Fruit fly (Drosophila melanogaster) whole organism, pupa: Measurements from ENCODE around the gene Eip75B.
A peak's percentile ranks its signal among the peaks of the same experiment; 100 is the strongest.

Experiments used
- CG10348 ChIP-seq: fragments of 200-800 bp; sonication (Bioruptor generic); IDR thresholded peaks from 2 replicates; pipeline ENCODE4 v1.3.6; 2022; ENCODE audit warnings: missing biosample characterization, missing genetic modification characterization
- CG12605 ChIP-seq: fragments of 200-800 bp; sonication (Bioruptor generic); IDR thresholded peaks from 2 replicates; pipeline ENCODE4 v1.3.6; 2022; ENCODE audit warnings: missing biosample characterization, missing genetic modification characterization
- CG13204 ChIP-seq: fragments of 200-800 bp; sonication (Bioruptor generic); optimal IDR thresholded peaks from 2 replicates; lab custom pipeline; 2018; ENCODE audit warnings: missing biosample characterization, mild to moderate bottlenecking, missing genetic modification characterization, moderate library complexity
- CG14655 ChIP-seq: fragments of 200-800 bp; sonication (Bioruptor generic); optimal IDR thresholded peaks from 3 replicates; lab custom pipeline; 2017; ENCODE audit warnings: mild to moderate bottlenecking, missing biosample characterization, missing genetic modification reagents, missing genetic modification characterization
- CG15710 ChIP-seq: fragments of 200-800 bp; sonication (Bioruptor generic); optimal IDR thresholded peaks from 2 replicates; lab custom pipeline; 2018; ENCODE audit warnings: missing biosample characterization, mild to moderate bottlenecking, missing genetic modification characterization, moderate library complexity
- CG17806 ChIP-seq: fragments of 200-800 bp; sonication (Bioruptor generic); optimal IDR thresholded peaks from 2 replicates; lab custom pipeline; 2018; ENCODE audit warnings: missing biosample characterization, mild to moderate bottlenecking, missing genetic modification characterization, moderate library complexity
- CG32121 ChIP-seq: fragments of 200-800 bp; sonication (Bioruptor generic); IDR thresholded peaks from 2 replicates; pipeline ENCODE4 v1.3.6; 2022; ENCODE audit warnings: missing biosample characterization, missing genetic modification characterization
- CG34367 ChIP-seq: fragments of 200-800 bp; sonication (Bioruptor generic); optimal IDR thresholded peaks from 2 replicates; lab custom pipeline; 2018; ENCODE audit warnings: missing biosample characterization, mild to moderate bottlenecking, missing genetic modification characterization
- CG4496 ChIP-seq: fragments of 200-800 bp; sonication (Bioruptor generic); IDR thresholded peaks from 3 replicates; pipeline ENCODE4 v1.3.6; 2022; ENCODE audit warnings: missing biosample characterization, missing genetic modification characterization
- CG8159 ChIP-seq: fragments of 200-800 bp; sonication (Bioruptor generic); optimal IDR thresholded peaks from 3 replicates; lab custom pipeline; 2018; ENCODE audit warnings: missing biosample characterization, mild to moderate bottlenecking, missing genetic modification characterization, moderate library complexity
- CG8301 ChIP-seq: fragments of 200-800 bp; sonication (Bioruptor generic); optimal IDR thresholded peaks from 2 replicates; lab custom pipeline; 2018; ENCODE audit warnings: missing biosample characterization, mild to moderate bottlenecking, missing genetic modification characterization
- CG9948 ChIP-seq: fragments of 200-800 bp; sonication (Bioruptor generic); optimal IDR thresholded peaks from 2 replicates; lab custom pipeline; 2018; ENCODE audit warnings: missing biosample characterization, mild to moderate bottlenecking, missing genetic modification characterization, moderate library complexity
- D1 ChIP-seq: fragments of 200-800 bp; sonication (Bioruptor generic); optimal IDR thresholded peaks from 2 replicates; lab custom pipeline; 2018; ENCODE audit warnings: missing biosample characterization, mild to moderate bottlenecking, missing genetic modification characterization, moderate library complexity
- EcR ChIP-seq: fragments of 200-800 bp; sonication (Bioruptor generic); optimal IDR thresholded peaks from 3 replicates; lab custom pipeline; 2019; ENCODE audit warnings: missing biosample characterization, missing genetic modification characterization, mild to moderate bottlenecking, moderate library complexity, missing genetic modification reagents
- Ets98B ChIP-seq: fragments of 200-800 bp; sonication (Bioruptor generic); IDR thresholded peaks from 2 replicates; pipeline ENCODE4 v1.3.6; 2022; ENCODE audit warnings: missing biosample characterization, missing genetic modification characterization
- Pif1A ChIP-seq: fragments of 200-800 bp; sonication (Bioruptor generic); optimal IDR thresholded peaks from 3 replicates; lab custom pipeline; 2016; ENCODE audit warnings: missing biosample characterization, missing genetic modification characterization
- Pif1B ChIP-seq: fragments of 200-800 bp; sonication (Bioruptor generic); optimal IDR thresholded peaks from 3 replicates; lab custom pipeline; 2016; ENCODE audit warnings: missing biosample characterization, missing genetic modification characterization
- Snoo ChIP-seq: fragments of 200-800 bp; sonication (Bioruptor generic); optimal IDR thresholded peaks from 3 replicates; lab custom pipeline; 2017; ENCODE audit warnings: missing biosample characterization, mild to moderate bottlenecking, missing genetic modification characterization, inconsistent platforms
- fd96Ca ChIP-seq: fragments of 200-800 bp; sonication (Bioruptor generic); IDR thresholded peaks from 3 replicates; pipeline ENCODE4 v1.3.6; 2022; ENCODE audit warnings: missing biosample characterization, missing genetic modification characterization
- gl ChIP-seq: fragments of 200-800 bp; sonication (Bioruptor generic); optimal IDR thresholded peaks from 2 replicates; lab custom pipeline; 2018; ENCODE audit warnings: missing biosample characterization, mild to moderate bottlenecking, missing genetic modification characterization
- rn ChIP-seq: fragments of 200-800 bp; sonication (Bioruptor generic); IDR thresholded peaks from 2 replicates; pipeline ENCODE4 v1.3.6; 2022; ENCODE audit warnings: missing biosample characterization, missing genetic modification characterization

The Eip75B gene

dm6 chr3L:17996950-17997349 is 67.5 kb downstream of the Eip75B start:
- no peak for TF ChIP-seq CG8159 (tag; lab: Kevin White, UChicago)
- 0 out of 2 replicates have a peak, but pooled peaks have one; percentile 6 for TF ChIP-seq Ets98B (GFP tag; lab: Robert Waterston, UW)
- TF ChIP-seq, all 21 proteins: peak for 1

- TF ChIP-seq gl (tag; lab: Kevin White, UChicago) (no peak), EcR (GFP tag; lab: Kevin White, UChicago) (peak; percentile 67)
- TF ChIP-seq, all 21 proteins: peak for 1
Observed at dm6 chr3L:17995203-17996143, 69.0 kb downstream of the Eip75B start.

- TF ChIP-seq Pif1A (no peak), rn (GFP tag; lab: Robert Waterston, UW) (no peak), D1 (tag; lab: Kevin White, UChicago) (no peak), Pif1B (GFP tag; lab: Kevin White, UChicago) (no peak), CG14655 (GFP tag; lab: Kevin White, UChicago) (no peak), CG34367 (tag; lab: Kevin White, UChicago) (no peak), CG10348 (no peak), CG4496 (GFP tag; lab: Robert Waterston, UW) (no peak), CG32121 (GFP tag; lab: Robert Waterston, UW) (no peak), CG8301 (no peak), fd96Ca (no peak), gl (tag; lab: Kevin White, UChicago) (no peak), CG17806 (tag; lab: Kevin White, UChicago) (no peak), CG15710 (tag; lab: Kevin White, UChicago) (no peak), EcR (GFP tag; lab: Kevin White, UChicago) (no peak), CG8159 (tag; lab: Kevin White, UChicago) (no peak), Snoo (tag; lab: Kevin White, UChicago) (no peak), CG13204 (GFP tag; lab: Kevin White, UChicago) (no peak)
Observed at dm6 chr3L:17994560-17995202, 69.8 kb downstream of the Eip75B start.

dm6 chr3L:17993759-17994158 is 70.7 kb downstream of the Eip75B start:
- peak; percentile 100 for TF ChIP-seq EcR (GFP tag; lab: Kevin White, UChicago)
- TF ChIP-seq CG13204 (GFP tag; lab: Kevin White, UChicago), result peak; percentile 42
- TF ChIP-seq CG4496 (GFP tag; lab: Robert Waterston, UW), result no peak
- peak; percentile 45 for TF ChIP-seq gl (tag; lab: Kevin White, UChicago)
- TF ChIP-seq CG8159 (tag; lab: Kevin White, UChicago), result no peak
- TF ChIP-seq, all 21 proteins: peak for 3

- TF ChIP-seq Ets98B (GFP tag; lab: Robert Waterston, UW) (no peak), CG14655 (GFP tag; lab: Kevin White, UChicago) (peak; percentile 37), CG34367 (tag; lab: Kevin White, UChicago) (no peak), CG4496 (GFP tag; lab: Robert Waterston, UW) (no peak), Pif1A (no peak), CG8301 (peak; percentile 47), rn (GFP tag; lab: Robert Waterston, UW) (no peak)
Observed at dm6 chr3L:17993269-17993668, 71.2 kb downstream of the Eip75B start.

dm6 chr3L:17992598-17992997 is 71.9 kb downstream of the Eip75B start:
- no peak for TF ChIP-seq CG4496 (GFP tag; lab: Robert Waterston, UW)
- no peak for TF ChIP-seq CG8301
- TF ChIP-seq Snoo (tag; lab: Kevin White, UChicago), result no peak
- no peak for TF ChIP-seq CG15710 (tag; lab: Kevin White, UChicago)
- no peak for TF ChIP-seq CG8159 (tag; lab: Kevin White, UChicago)
- no peak for TF ChIP-seq CG12605 (GFP tag; lab: Robert Waterston, UW)
- no peak for TF ChIP-seq D1 (tag; lab: Kevin White, UChicago)
- TF ChIP-seq CG14655 (GFP tag; lab: Kevin White, UChicago), result no peak

- TF ChIP-seq D1 (tag; lab: Kevin White, UChicago) (peak; percentile 71), EcR (GFP tag; lab: Kevin White, UChicago) (peak; percentile 100), CG8159 (tag; lab: Kevin White, UChicago) (peak; percentile 94), CG13204 (GFP tag; lab: Kevin White, UChicago) (peak; percentile 56), Ets98B (GFP tag; lab: Robert Waterston, UW) (no peak), CG9948 (tag; lab: Kevin White, UChicago) (peak; percentile 87), Pif1A (peak; percentile 46), CG34367 (tag; lab: Kevin White, UChicago) (peak; percentile 83), CG12605 (GFP tag; lab: Robert Waterston, UW) (no peak), Pif1B (GFP tag; lab: Kevin White, UChicago) (peak; percentile 23), CG15710 (tag; lab: Kevin White, UChicago) (peak; percentile 93), fd96Ca (no peak), CG17806 (tag; lab: Kevin White, UChicago) (peak; percentile 89), CG10348 (no peak), Snoo (tag; lab: Kevin White, UChicago) (peak; percentile 2), CG4496 (GFP tag; lab: Robert Waterston, UW) (no peak), rn (GFP tag; lab: Robert Waterston, UW) (no peak), gl (tag; lab: Kevin White, UChicago) (peak; percentile 71), CG8301 (no peak), CG14655 (GFP tag; lab: Kevin White, UChicago) (no peak), CG32121 (GFP tag; lab: Robert Waterston, UW) (no peak)
Observed at dm6 chr3L:17991897-17992553, 72.5 kb downstream of the Eip75B start.
